Fruit fly (Drosophila melanogaster) whole organism, embryonic: ENCODE results near the gene CG14961.

ENCODE experiments used
- CG10565 ChIP-seq: fragments of 200-800 bp; sonication (Bioruptor generic); optimal IDR thresholded peaks from 3 replicates; lab custom pipeline; 2016; ENCODE audit warnings: missing biosample characterization, mild to moderate bottlenecking, missing genetic modification characterization
- CG1233 ChIP-seq: fragments of 200-800 bp; sonication (Bioruptor generic); optimal IDR thresholded peaks from 4 replicates; lab custom pipeline; 2018; ENCODE audit warnings: missing biosample characterization, mild to moderate bottlenecking, missing genetic modification characterization
- CG12744 ChIP-seq: fragments of 200-800 bp; sonication (Bioruptor generic); optimal IDR thresholded peaks from 2 replicates; lab custom pipeline; 2016; ENCODE audit warnings: missing biosample characterization, missing genetic modification characterization
- CG13287 ChIP-seq: fragments of 200-800 bp; sonication (Bioruptor generic); IDR thresholded peaks from 2 replicates; pipeline ENCODE4 v1.3.6; 2022; ENCODE audit warnings: missing biosample characterization, missing genetic modification characterization; ENCODE audit not compliant: partially characterized antibody
- CG13296 ChIP-seq: fragments of 200-800 bp; sonication (Bioruptor generic); optimal IDR thresholded peaks from 3 replicates; lab custom pipeline; 2018; ENCODE audit warnings: missing biosample characterization, mild to moderate bottlenecking, missing genetic modification characterization
- CG17802 ChIP-seq: fragments of 200-800 bp; sonication (Bioruptor generic); optimal IDR thresholded peaks from 2 replicates; lab custom pipeline; 2018; ENCODE audit warnings: missing biosample characterization, mild to moderate bottlenecking, missing genetic modification characterization, moderate library complexity
- CG2202 ChIP-seq: fragments of 200-800 bp; sonication (Bioruptor generic); optimal IDR thresholded peaks from 2 replicates; lab custom pipeline; 2018; ENCODE audit warnings: missing biosample characterization, mild to moderate bottlenecking, missing genetic modification characterization
- CG30020 ChIP-seq: fragments of 200-800 bp; optimal IDR thresholded peaks from 2 replicates; lab custom pipeline; 2019; ENCODE audit warnings: missing biosample characterization, mild to moderate bottlenecking, missing genetic modification characterization, moderate library complexity
- CG4360 ChIP-seq: fragments of 200-800 bp; sonication (Bioruptor generic); IDR thresholded peaks from 2 replicates; pipeline ENCODE4 v1.3.6; 2022; ENCODE audit warnings: missing biosample characterization, missing genetic modification characterization
- CG4854 ChIP-seq: fragments of 200-800 bp; sonication (Bioruptor generic); optimal IDR thresholded peaks from 2 replicates; lab custom pipeline; 2016; ENCODE audit warnings: missing biosample characterization, missing genetic modification characterization, inconsistent platforms
- CG6813 ChIP-seq: fragments of 200-800 bp; sonication (Bioruptor generic); optimal IDR thresholded peaks from 2 replicates; lab custom pipeline; 2017; ENCODE audit warnings: missing biosample characterization, missing genetic modification characterization, mild to moderate bottlenecking, moderate library complexity, missing genetic modification reagents
- CG8478 ChIP-seq: fragments of >200 bp; optimal IDR thresholded peaks from 2 replicates; lab custom pipeline; 2018
- CG9876 ChIP-seq: fragments of 200-800 bp; sonication (Bioruptor generic); optimal IDR thresholded peaks from 2 replicates; lab custom pipeline; 2016; ENCODE audit warnings: missing biosample characterization, missing genetic modification characterization
- CTCF ChIP-seq: fragments of 200-800 bp; sonication (Bioruptor generic); optimal IDR thresholded peaks from 2 replicates; lab custom pipeline; 2017; ENCODE audit warnings: missing biosample characterization, mild to moderate bottlenecking, missing genetic modification characterization, moderate library complexity
- D ChIP-seq, 2 experiments: fragments of 200-800 bp in 1 of 2; fragments of >200 bp in 1 of 2; sonication (Bioruptor generic) in 1 of 2; optimal IDR thresholded peaks; 2 replicates in 1 of 2; 3 replicates in 1 of 2; lab custom pipeline; 2017; ENCODE audit warnings: mild to moderate bottlenecking in 1 of 2, missing biosample characterization in 1 of 2, missing genetic modification characterization in 1 of 2, missing genetic modification reagents in 1 of 2
- Doc2 ChIP-seq: fragments of 200-800 bp; sonication (Bioruptor generic); IDR thresholded peaks from 2 replicates; pipeline ENCODE4 v1.3.6; 2022; ENCODE audit warnings: missing biosample characterization, missing genetic modification characterization
- Eip74EF ChIP-seq, 2 experiments: fragments of 200-800 bp in 1 of 2; fragments of >200 bp in 1 of 2; sonication (Bioruptor generic) in 1 of 2; optimal IDR thresholded peaks; 2 replicates each; lab custom pipeline; 2017 to 2019; ENCODE audit warnings: missing biosample characterization in 2 of 2, missing genetic modification characterization in 2 of 2, mild to moderate bottlenecking in 1 of 2, moderate library complexity in 1 of 2
- HLH54F ChIP-seq: fragments of 200-800 bp; sonication (Bioruptor generic); optimal IDR thresholded peaks from 3 replicates; lab custom pipeline; 2016; ENCODE audit warnings: missing biosample characterization, missing genetic modification characterization
- Hmx ChIP-seq: fragments of 200-800 bp; sonication (Bioruptor generic); optimal IDR thresholded peaks from 2 replicates; lab custom pipeline; 2016; ENCODE audit warnings: missing biosample characterization, missing genetic modification characterization
- Meics ChIP-seq: fragments of 200-800 bp; sonication (Bioruptor generic); optimal IDR thresholded peaks from 2 replicates; lab custom pipeline; 2017; ENCODE audit warnings: missing biosample characterization, mild to moderate bottlenecking, missing genetic modification characterization
- NFAT ChIP-seq: fragments of 200-800 bp; sonication (Bioruptor generic); IDR thresholded peaks from 2 replicates; pipeline ENCODE4 v1.3.6; 2022; ENCODE audit warnings: missing biosample characterization, missing genetic modification characterization
- NK7.1 ChIP-seq: fragments of 200-800 bp; sonication (Bioruptor generic); optimal IDR thresholded peaks from 3 replicates; lab custom pipeline; 2016; ENCODE audit warnings: missing biosample characterization, missing genetic modification characterization
- NfI ChIP-seq: fragments of 200-800 bp; sonication (Bioruptor generic); optimal IDR thresholded peaks from 3 replicates; lab custom pipeline; 2018; ENCODE audit warnings: missing biosample characterization, mild to moderate bottlenecking, missing genetic modification characterization, moderate library complexity
- Optix ChIP-seq: fragments of 200-800 bp; sonication (Bioruptor generic); IDR thresholded peaks from 3 replicates; pipeline ENCODE4 v1.3.6; 2022; ENCODE audit warnings: missing biosample characterization, missing genetic modification characterization
- Pdp1 ChIP-seq, 2 experiments: fragments of 200-800 bp; sonication (Bioruptor generic); optimal IDR thresholded peaks; 3 replicates each; lab custom pipeline; 2016; ENCODE audit warnings: missing biosample characterization in 2 of 2, missing genetic modification characterization in 2 of 2, mild to moderate bottlenecking in 1 of 2, moderate library complexity in 1 of 2
- Ssrp ChIP-seq: fragments of 200-800 bp; sonication (Bioruptor generic); optimal IDR thresholded peaks from 2 replicates; lab custom pipeline; 2018; ENCODE audit warnings: missing biosample characterization, mild to moderate bottlenecking, missing genetic modification characterization, moderate library complexity
- Taf1 ChIP-seq: fragments of 200-800 bp; sonication (Bioruptor generic); IDR thresholded peaks from 2 replicates; pipeline ENCODE4 v1.3.6; 2022; ENCODE audit warnings: missing biosample characterization, missing genetic modification characterization
- Usf ChIP-seq: fragments of 200-800 bp; sonication (Bioruptor generic); optimal IDR thresholded peaks from 2 replicates; lab custom pipeline; 2017; ENCODE audit warnings: missing genotype, missing biosample characterization, missing genetic modification characterization
- ara ChIP-seq: fragments of 200-800 bp; sonication (Bioruptor generic); IDR thresholded peaks from 2 replicates; pipeline ENCODE4 v1.3.6; 2022; ENCODE audit warnings: missing biosample characterization, missing genetic modification characterization
- bowl ChIP-seq: fragments of 200-800 bp; sonication (Bioruptor generic); IDR thresholded peaks from 2 replicates; pipeline ENCODE4 v1.3.6; 2022; ENCODE audit warnings: missing biosample characterization, missing genetic modification characterization
- cas ChIP-seq: fragments of 200-800 bp; sonication (Bioruptor generic); IDR thresholded peaks from 2 replicates; pipeline ENCODE4 v1.3.6; 2022; ENCODE audit warnings: missing biosample characterization, missing genetic modification characterization
- cg ChIP-seq: fragments of 200-800 bp; sonication (Bioruptor generic); optimal IDR thresholded peaks from 3 replicates; lab custom pipeline; 2019; ENCODE audit warnings: missing biosample characterization, mild to moderate bottlenecking, missing genetic modification characterization, moderate library complexity
- chn ChIP-seq: fragments of 200-800 bp; sonication (Bioruptor generic); optimal IDR thresholded peaks from 2 replicates; lab custom pipeline; 2016; ENCODE audit warnings: missing biosample characterization, missing genetic modification characterization
- eyg ChIP-seq: fragments of 200-800 bp; sonication (Bioruptor generic); optimal IDR thresholded peaks from 3 replicates; lab custom pipeline; 2016; ENCODE audit warnings: missing biosample characterization, missing genetic modification characterization
- fd64A ChIP-seq: fragments of 200-800 bp; sonication (Bioruptor generic); optimal IDR thresholded peaks from 3 replicates; lab custom pipeline; 2018; ENCODE audit warnings: missing biosample characterization, mild to moderate bottlenecking, missing genetic modification characterization
- gfzf ChIP-seq: fragments of 200-800 bp; sonication (Bioruptor generic); optimal IDR thresholded peaks from 2 replicates; lab custom pipeline; 2016; ENCODE audit warnings: missing biosample characterization, mild to moderate bottlenecking, missing genetic modification characterization, moderate library complexity
- gt ChIP-seq: fragments of 200-800 bp; sonication (Bioruptor generic); IDR thresholded peaks from 2 replicates; pipeline ENCODE4 v1.3.6; 2022; ENCODE audit warnings: missing biosample characterization, missing genetic modification characterization
- ind ChIP-seq: fragments of 200-800 bp; sonication (Bioruptor generic); optimal IDR thresholded peaks from 3 replicates; lab custom pipeline; 2016; ENCODE audit warnings: missing biosample characterization, missing genetic modification characterization
- kay ChIP-seq: fragments of 200-800 bp; sonication (Bioruptor generic); optimal IDR thresholded peaks from 2 replicates; lab custom pipeline; 2016; ENCODE audit warnings: missing biosample characterization, missing genetic modification characterization
- ken ChIP-seq: fragments of 200-800 bp; sonication (Bioruptor generic); IDR thresholded peaks from 3 replicates; pipeline ENCODE4 v1.3.6; 2022; ENCODE audit warnings: missing biosample characterization, missing genetic modification characterization
- nau ChIP-seq: fragments of 200-800 bp; sonication (Bioruptor generic); optimal IDR thresholded peaks from 3 replicates; lab custom pipeline; 2017; ENCODE audit warnings: missing biosample characterization, mild to moderate bottlenecking, missing genetic modification characterization, missing genetic modification reagents
- odd ChIP-seq: fragments of 200-800 bp; sonication (Bioruptor generic); optimal IDR thresholded peaks from 2 replicates; lab custom pipeline; 2017; ENCODE audit warnings: missing biosample characterization, mild to moderate bottlenecking, missing genetic modification characterization
- otp ChIP-seq: fragments of 200-800 bp; sonication (Bioruptor generic); IDR thresholded peaks from 3 replicates; pipeline ENCODE4, ENCODE4 v1.3.6; 2022; ENCODE audit warnings: missing biosample characterization, missing genetic modification characterization
- pb ChIP-seq: fragments of 200-800 bp; sonication (Bioruptor generic); optimal IDR thresholded peaks from 3 replicates; lab custom pipeline; 2016; ENCODE audit warnings: missing biosample characterization, missing genetic modification characterization
- shn ChIP-seq: fragments of 200-800 bp; sonication (Bioruptor generic); optimal IDR thresholded peaks from 3 replicates; lab custom pipeline; 2016; ENCODE audit warnings: missing biosample characterization, missing genetic modification characterization
- sr ChIP-seq: fragments of 200-800 bp; sonication (Bioruptor generic); IDR thresholded peaks from 3 replicates; pipeline ENCODE4 v1.3.6; 2022; ENCODE audit warnings: missing biosample characterization, missing genetic modification characterization
- tna ChIP-seq: fragments of 200-800 bp; sonication (Bioruptor generic); IDR thresholded peaks from 2 replicates; pipeline ENCODE4 v1.3.6; 2022; ENCODE audit warnings: missing biosample characterization, missing genetic modification characterization; ENCODE audit not compliant: partially characterized antibody
- toy ChIP-seq: fragments of 200-800 bp; sonication (Bioruptor generic); IDR thresholded peaks from 2 replicates; pipeline ENCODE4 v1.3.6; 2022; ENCODE audit warnings: missing biosample characterization, missing genetic modification characterization
- trh ChIP-seq: fragments of 200-800 bp; sonication (Bioruptor generic); optimal IDR thresholded peaks from 2 replicates; lab custom pipeline; 2016; ENCODE audit warnings: missing biosample characterization, missing genetic modification characterization
- usp ChIP-seq: fragments of >200 bp; optimal IDR thresholded peaks from 2 replicates; lab custom pipeline; 2017; ENCODE audit warnings: missing biosample characterization, missing genetic modification characterization

CG14961 gene

DNA sequence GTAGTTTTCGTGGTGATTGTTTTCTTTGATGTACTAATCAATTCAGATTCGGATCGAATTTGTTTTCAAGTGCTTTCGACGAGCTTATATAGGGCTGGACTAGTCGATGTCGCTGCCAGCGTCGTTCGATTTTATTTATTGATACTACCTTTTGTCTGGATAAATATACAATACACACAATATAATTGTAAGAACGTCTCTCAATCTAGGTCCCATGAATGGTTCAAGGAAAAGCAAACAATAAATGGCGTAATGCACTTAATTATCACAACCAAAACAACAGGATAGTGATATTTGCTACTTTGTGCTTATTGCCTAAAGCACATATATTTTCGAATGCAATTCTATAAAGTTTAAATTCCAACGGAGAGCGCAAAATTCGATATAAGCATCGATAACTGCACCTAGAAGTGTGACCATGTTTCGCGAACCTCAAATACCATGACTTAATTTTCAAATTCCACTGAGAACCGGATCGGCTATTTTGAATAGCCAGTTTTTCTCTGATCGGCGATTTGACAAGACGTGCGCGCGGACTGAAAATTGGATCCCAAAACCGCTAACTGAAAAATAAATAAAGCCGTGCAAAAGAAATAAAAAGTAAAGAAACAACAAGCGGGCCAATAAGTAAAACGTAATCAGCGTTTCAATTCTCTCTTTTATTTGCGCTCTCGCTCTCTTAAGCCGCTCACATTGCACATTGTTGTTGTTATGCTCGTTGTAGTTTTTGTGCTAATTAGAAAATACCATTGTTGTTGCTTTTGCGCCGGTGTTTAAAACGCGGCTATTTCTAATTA, 6.7 kb downstream of the CG14961 start, which contains the start of the genes Drsl6 and kst (continued):
- TF ChIP-seq fd64A (GFP tag; lab: Kevin White, UChicago) (no peak), eyg (GFP tag; lab: Kevin White, UChicago) (no peak), CG12744 (no peak), Doc2 (no peak), Taf1 (GFP tag; lab: Robert Waterston, UW) (no peak), Hmx (no peak), CG8478 (lab: Kevin White, UChicago) (no peak), sr (GFP tag; lab: Robert Waterston, UW) (no peak; the same call in 2 of the 3 replicates), pb (GFP tag; lab: Kevin White, UChicago) (no peak), tna (GFP tag; lab: Robert Waterston, UW) (peak; percentile 59), NFAT (GFP tag; lab: Robert Waterston, UW) (no peak), toy (GFP tag; lab: Robert Waterston, UW) (no peak), CG2202 (tag; lab: Kevin White, UChicago) (peak; percentile 36), Usf (GFP tag; lab: Kevin White, UChicago) (no peak), CG6813 (peak; percentile 9), NfI (GFP tag; lab: Kevin White, UChicago) (no peak), Pdp1 (GFP tag; optimal IDR thresholded peaks at IDR 0.05; lab: Kevin White, UChicago) (peak in 1 of 2 experiments; percentile 59), Ssrp (tag; lab: Kevin White, UChicago) (no peak), Eip74EF (GFP tag; optimal IDR thresholded peaks at IDR 0.05; lab: Kevin White, UChicago) (peak in 1 of 2 experiments; percentile 36), Optix (no peak), chn (GFP tag; lab: Kevin White, UChicago) (no peak), usp (GFP tag; lab: Kevin White, UChicago) (no peak), NK7.1 (GFP tag; lab: Kevin White, UChicago) (no peak), CG17802 (tag; lab: Kevin White, UChicago) (no peak), CG10565 (no peak), CG30020 (tag; lab: Kevin White, UChicago) (no peak), odd (no peak), CG13287 (GFP tag; lab: Robert Waterston, UW) (peak; percentile 73), gt (no peak), D (optimal IDR thresholded peaks at IDR 0.05; lab: Kevin White, UChicago) (no peak), D (GFP tag; optimal IDR thresholded peaks at IDR 0.05; lab: Kevin White, UChicago) (no peak), bowl (no peak), ken (GFP tag; lab: Robert Waterston, UW) (no peak), CG13296 (GFP tag; lab: Kevin White, UChicago) (peak; percentile 38), trh (no peak), CG9876 (GFP tag; lab: Kevin White, UChicago) (no peak), otp (GFP tag; lab: Robert Waterston, UW) (peak; percentile 67; the same call in 2 of the 3 replicates), cg (GFP tag; lab: Kevin White, UChicago) (no peak), ara (GFP tag; lab: Robert Waterston, UW) (no peak), CTCF (no peak), nau (GFP tag; lab: Kevin White, UChicago) (no peak), shn (GFP tag; lab: Kevin White, UChicago) (no peak), CG4854 (GFP tag; lab: Kevin White, UChicago) (peak; percentile 37), cas (GFP tag; lab: Robert Waterston, UW) (no peak), CG4360 (GFP tag; lab: Robert Waterston, UW) (peak; percentile 83), CG1233 (no peak), HLH54F (GFP tag; lab: Kevin White, UChicago) (no peak), kay (no peak), gfzf (peak; percentile 88), ind (GFP tag; lab: Kevin White, UChicago) (no peak), Meics (GFP tag; lab: Kevin White, UChicago) (no peak)
